Worm (Caenorhabditis elegans) whole organism, L4 larva: ENCODE measurements around the gene T10B10.4.

Source experiments
- F37D6.2 ChIP-seq: sonication (generic microtip); optimal IDR thresholded peaks from 2 replicates; lab custom pipeline; 2016; ENCODE audit warnings: mild to moderate bottlenecking, missing genetic modification characterization, missing compliant biosample characterization
- F44E2.7 ChIP-seq: fragments of 200-800 bp; sonication (Bioruptor generic); IDR thresholded peaks from 2 replicates; pipeline ENCODE4 v2.1.2; 2022; ENCODE audit warnings: missing genetic modification characterization, missing compliant biosample characterization
- R02D3.7 ChIP-seq: fragments of 150-350 bp; sonication (generic microtip); optimal IDR thresholded peaks from 3 replicates; lab custom pipeline; 2014; ENCODE audit warnings: missing biosample characterization, missing genetic modification characterization
- T26A8.4 ChIP-seq: fragments of 200-800 bp; sonication (Bioruptor generic); IDR thresholded peaks from 2 replicates; pipeline ENCODE4 v1.3.6; 2022; ENCODE audit warnings: missing genetic modification characterization, missing compliant biosample characterization
- Y105C5A.15 ChIP-seq: fragments of 200-800 bp; sonication (Bioruptor generic); IDR thresholded peaks from 2 replicates; pipeline ENCODE4 v1.3.6; 2022; ENCODE audit warnings: missing genetic modification characterization, missing compliant biosample characterization
- Y5F2A.4 ChIP-seq: fragments of 200-800 bp; sonication (Bioruptor generic); optimal IDR thresholded peaks from 2 replicates; lab custom pipeline; 2018; ENCODE audit warnings: mild to moderate bottlenecking, missing genetic modification characterization, missing compliant biosample characterization
- Y75B8A.6 ChIP-seq: fragments of 200-800 bp; sonication (Bioruptor generic); IDR thresholded peaks from 2 replicates; pipeline ENCODE4 v1.3.6; 2022; ENCODE audit warnings: missing genetic modification reagents, missing genetic modification characterization, missing compliant biosample characterization
- aha-1 ChIP-seq: fragments of 150-350 bp; peaks from one replicate; lab custom pipeline; 2014; ENCODE audit warnings: missing biosample characterization, missing genetic modification characterization
- ama-1 ChIP-seq: fragments of 150-350 bp; optimal IDR thresholded peaks from 2 replicates; lab custom pipeline; 2014; ENCODE audit warnings: inconsistent platforms, mixed read lengths
- attf-4 ChIP-seq: sonication (generic microtip); optimal IDR thresholded peaks from 3 replicates; lab custom pipeline; 2017; ENCODE audit warnings: missing biosample characterization, missing genetic modification characterization
- ceh-32 ChIP-seq: sonication (generic microtip); optimal IDR thresholded peaks from 2 replicates; lab custom pipeline; 2016; ENCODE audit warnings: mild to moderate bottlenecking, missing genetic modification characterization, missing compliant biosample characterization; ENCODE audit not compliant: poor library complexity
- ceh-44 ChIP-seq: fragments of 200-800 bp; sonication (Bioruptor generic); IDR thresholded peaks from 2 replicates; pipeline ENCODE4 v1.3.6; 2022; ENCODE audit warnings: missing genetic modification reagents, missing genetic modification characterization, missing compliant biosample characterization
- ceh-62 ChIP-seq: sonication (generic microtip); optimal IDR thresholded peaks from 2 replicates; lab custom pipeline; 2017; ENCODE audit warnings: missing biosample characterization, missing genetic modification characterization
- ceh-82 ChIP-seq: sonication (generic microtip); optimal IDR thresholded peaks from 2 replicates; lab custom pipeline; 2017; ENCODE audit warnings: missing biosample characterization, missing genetic modification characterization
- cey-2 ChIP-seq: sonication (generic microtip); optimal IDR thresholded peaks from 3 replicates; lab custom pipeline; 2017; ENCODE audit warnings: missing genetic modification characterization, mild to moderate bottlenecking, missing compliant biosample characterization, antibody characterized with exemption, borderline replicate concordance; ENCODE audit not compliant: insufficient read depth
- ctbp-1 ChIP-seq: fragments of 200-800 bp; sonication (Bioruptor generic); IDR thresholded peaks from 2 replicates; pipeline ENCODE4 v1.3.6; 2022; ENCODE audit warnings: missing genetic modification reagents, missing genetic modification characterization, missing compliant biosample characterization
- daf-12 ChIP-seq: fragments of 150-350 bp; optimal IDR thresholded peaks from 2 replicates; lab custom pipeline; 2014; ENCODE audit warnings: missing biosample characterization, missing genetic modification reagents, missing genetic modification characterization
- dmd-8 ChIP-seq: fragments of 200-800 bp; sonication (Bioruptor generic); IDR thresholded peaks from 2 replicates; pipeline ENCODE4 v1.3.6; 2022; ENCODE audit warnings: missing genetic modification characterization, missing compliant biosample characterization
- egl-27 ChIP-seq: sonication (generic microtip); optimal IDR thresholded peaks from 3 replicates; lab custom pipeline; 2017; ENCODE audit warnings: missing biosample characterization, missing genetic modification reagents, missing genetic modification characterization
- fkh-10 ChIP-seq: fragments of 150-350 bp; optimal IDR thresholded peaks from 2 replicates; lab custom pipeline; 2014; ENCODE audit warnings: missing biosample characterization, missing genetic modification reagents, missing genetic modification characterization
- fos-1 ChIP-seq: fragments of 150-350 bp; optimal IDR thresholded peaks from 2 replicates; lab custom pipeline; 2014; ENCODE audit warnings: missing biosample characterization, missing genetic modification characterization
- gei-8 ChIP-seq: fragments of 200-800 bp; sonication (Bioruptor generic); optimal IDR thresholded peaks from 2 replicates; lab custom pipeline; 2018; ENCODE audit warnings: mild to moderate bottlenecking, missing genetic modification characterization, missing compliant biosample characterization
- hlh-11 ChIP-seq: fragments of 200-800 bp; sonication (Bioruptor generic); optimal IDR thresholded peaks from 2 replicates; lab custom pipeline; 2018; ENCODE audit warnings: mild to moderate bottlenecking, missing genetic modification characterization, missing compliant biosample characterization
- hmg-1.1 ChIP-seq: fragments of 200-800 bp; sonication (Bioruptor generic); IDR thresholded peaks from 2 replicates; pipeline ENCODE4 v1.3.6; 2022; ENCODE audit warnings: missing genetic modification reagents, missing genetic modification characterization, missing compliant biosample characterization
- lin-1 ChIP-seq: fragments of 200-800 bp; sonication (Bioruptor generic); IDR thresholded peaks from 2 replicates; pipeline ENCODE4 v1.3.6; 2022; ENCODE audit warnings: missing genetic modification reagents, missing genetic modification characterization, missing compliant biosample characterization
- lin-29 ChIP-seq: fragments of 200-800 bp; sonication (Bioruptor generic); IDR thresholded peaks from 2 replicates; pipeline ENCODE4 v1.3.6; 2022; ENCODE audit warnings: missing genetic modification reagents, missing genetic modification characterization, missing compliant biosample characterization
- lin-39 ChIP-seq: fragments of 150-350 bp; optimal IDR thresholded peaks from 2 replicates; lab custom pipeline; 2014; ENCODE audit warnings: missing biosample characterization, missing genetic modification reagents, missing genetic modification characterization
- madf-5 ChIP-seq, 2 experiments: fragments of 200-800 bp; sonication (Bioruptor generic); IDR thresholded peaks; 2 replicates each; pipeline ENCODE4 v1.3.6; 2022; ENCODE audit warnings: missing compliant biosample characterization in 2 of 2, missing genetic modification characterization in 2 of 2
- mdl-1 ChIP-seq, 2 experiments: fragments of 150-350 bp in 1 of 2; sonication (generic microtip) in 1 of 2; optimal IDR thresholded peaks; 2 replicates each; lab custom pipeline; 2014 to 2017; ENCODE audit warnings: missing biosample characterization in 2 of 2, missing genetic modification characterization in 2 of 2
- mdt-29 ChIP-seq: fragments of 200-800 bp; sonication (Bioruptor generic); IDR thresholded peaks from 2 replicates; pipeline ENCODE4 v1.3.6; 2022; ENCODE audit warnings: missing genetic modification reagents, missing genetic modification characterization, missing compliant biosample characterization
- mep-1 ChIP-seq: fragments of 150-350 bp; sonication (generic microtip); optimal IDR thresholded peaks from 3 replicates; lab custom pipeline; 2014; ENCODE audit warnings: missing biosample characterization, missing genetic modification characterization
- mxl-3 ChIP-seq: fragments of 200-800 bp; sonication (Bioruptor generic); optimal IDR thresholded peaks from 2 replicates; lab custom pipeline; 2018; ENCODE audit warnings: mild to moderate bottlenecking, missing genetic modification characterization, missing compliant biosample characterization
- nhr-10 ChIP-seq: fragments of 150-350 bp; optimal IDR thresholded peaks from 2 replicates; lab custom pipeline; 2014; ENCODE audit warnings: missing biosample characterization, missing genetic modification characterization
- nhr-102 ChIP-seq: sonication (generic microtip); optimal IDR thresholded peaks from 2 replicates; lab custom pipeline; 2016; ENCODE audit warnings: mild to moderate bottlenecking, missing genetic modification characterization, moderate library complexity, missing compliant biosample characterization
- nhr-237 ChIP-seq: sonication (generic microtip); optimal IDR thresholded peaks from 2 replicates; lab custom pipeline; 2017; ENCODE audit warnings: missing biosample characterization, missing genetic modification characterization
- nhr-28 ChIP-seq: fragments of 150-350 bp; optimal IDR thresholded peaks from 2 replicates; lab custom pipeline; 2014; ENCODE audit warnings: missing biosample characterization, missing genetic modification characterization
- nhr-42 ChIP-seq: fragments of 200-800 bp; sonication (Bioruptor generic); IDR thresholded peaks from 2 replicates; pipeline ENCODE4 v1.3.6; 2022; ENCODE audit warnings: missing genetic modification characterization, missing compliant biosample characterization
- nhr-76 ChIP-seq: fragments of 150-350 bp; optimal IDR thresholded peaks from 2 replicates; lab custom pipeline; 2014; ENCODE audit warnings: missing biosample characterization, missing genetic modification characterization
- rbr-2 ChIP-seq: sonication (generic microtip); optimal IDR thresholded peaks from 2 replicates; lab custom pipeline; 2016; ENCODE audit warnings: missing genotype, missing genetic modification characterization, missing compliant biosample characterization
- sdz-12 ChIP-seq: fragments of 200-800 bp; sonication (Bioruptor generic); optimal IDR thresholded peaks from 2 replicates; lab custom pipeline; 2018; ENCODE audit warnings: mild to moderate bottlenecking, missing genetic modification characterization, missing compliant biosample characterization
- set-16 ChIP-seq: fragments of 200-800 bp; sonication (Bioruptor generic); IDR thresholded peaks from 2 replicates; pipeline ENCODE4 v1.3.6; 2022; ENCODE audit warnings: missing genetic modification reagents, missing genetic modification characterization, missing compliant biosample characterization
- snpc-1.2 ChIP-seq: fragments of 200-800 bp; sonication (Bioruptor generic); IDR thresholded peaks from 2 replicates; pipeline ENCODE4 v1.3.6; 2022; ENCODE audit warnings: missing genetic modification reagents, missing genetic modification characterization, missing compliant biosample characterization
- snpc-4 ChIP-seq: fragments of 150-350 bp; optimal IDR thresholded peaks from 2 replicates; lab custom pipeline; 2014; ENCODE audit warnings: missing biosample characterization, missing genetic modification characterization
- spr-1 ChIP-seq: sonication (generic microtip); optimal IDR thresholded peaks from 2 replicates; lab custom pipeline; 2016; ENCODE audit warnings: mild to moderate bottlenecking, missing genetic modification characterization, missing compliant biosample characterization
- spr-3 ChIP-seq: fragments of 200-800 bp; sonication (Bioruptor generic); optimal IDR thresholded peaks from 2 replicates; lab custom pipeline; 2018; ENCODE audit warnings: mild to moderate bottlenecking, missing genetic modification characterization, missing compliant biosample characterization
- tag-97 ChIP-seq: fragments of 200-800 bp; sonication (Bioruptor generic); IDR thresholded peaks from 2 replicates; pipeline ENCODE4 v1.3.6; 2022; ENCODE audit warnings: missing genetic modification characterization, missing compliant biosample characterization
- unc-130 ChIP-seq: sonication (generic microtip); optimal IDR thresholded peaks from 2 replicates; lab custom pipeline; 2016; ENCODE audit warnings: missing genetic modification reagents, missing genetic modification characterization, missing compliant biosample characterization
- unc-39 ChIP-seq: sonication (generic microtip); optimal IDR thresholded peaks from 2 replicates; lab custom pipeline; 2017; ENCODE audit warnings: missing biosample characterization, missing genetic modification characterization

T10B10.4 gene

ce11 chrX:15175211-15175610 lies 14.7 kb upstream of the T10B10.4 start:
- TF ChIP-seq mxl-3 (GFP tag; lab: Kevin White, UChicago): no peak
- TF ChIP-seq aha-1: peak; percentile 37
- no peak for TF ChIP-seq Y5F2A.4 (GFP tag; lab: Kevin White, UChicago)
- TF ChIP-seq ceh-82 (tag; lab: Kevin White, UChicago): no peak
- TF ChIP-seq unc-39: no peak
- peak; percentile 83 for TF ChIP-seq set-16 (GFP tag; lab: Robert Waterston, UW)
- TF ChIP-seq Y75B8A.6 (GFP tag; lab: Robert Waterston, UW): no peak
- TF ChIP-seq ctbp-1 (GFP tag; lab: Robert Waterston, UW): no peak
- no peak for TF ChIP-seq nhr-102
- no peak for TF ChIP-seq nhr-28 (tag; lab: Kevin White, UChicago)

ce11 chrX:15176431-15176911 lies 13.5 kb upstream of the T10B10.4 start, which contains the start of gene col-41:
Gene col-41 (minus strand): TSS chrX:15176481.
- peak in 1 of 2 experiments; percentile 25 for TF ChIP-seq mdl-1 (tag; optimal IDR thresholded peaks at IDR 0.05; lab: Kevin White, UChicago)
- TF ChIP-seq hlh-11: peak; percentile 9
- TF ChIP-seq mep-1: no peak
- no peak for TF ChIP-seq madf-5 (GFP tag; IDR thresholded peaks at IDR 0.05; lab: Robert Waterston, UW)
- TF ChIP-seq nhr-28 (tag; lab: Kevin White, UChicago): no peak
- TF ChIP-seq, all 104 proteins: peak for 2

ce11 chrX:15181454-15181853 lies 8.5 kb upstream of the T10B10.4 start, which contains the start of gene pkhm-2:
Gene pkhm-2 (minus strand): TSS chrX:15181465.
- no peak for TF ChIP-seq unc-130 (GFP tag; lab: Kevin White, UChicago)
- no peak for TF ChIP-seq lin-39 (tag; lab: Kevin White, UChicago)
- TF ChIP-seq nhr-76 (tag; lab: Kevin White, UChicago): no peak
- TF ChIP-seq R02D3.7 (tag; lab: Kevin White, UChicago): no peak
- no peak for TF ChIP-seq cey-2
- TF ChIP-seq egl-27: no peak
- no peak for TF ChIP-seq ama-1 (lab: Kevin White, UChicago)
- peak; percentile 44 for TF ChIP-seq snpc-4 (tag; lab: Kevin White, UChicago)
- TF ChIP-seq nhr-10 (tag; lab: Kevin White, UChicago): no peak
- peak; percentile 66; the same call in 1 of the 2 replicates for TF ChIP-seq F44E2.7
- TF ChIP-seq Y105C5A.15 (GFP tag; lab: Robert Waterston, UW): no peak
- TF ChIP-seq snpc-1.2: no peak
- TF ChIP-seq tag-97 (GFP tag; lab: Robert Waterston, UW): no peak
- TF ChIP-seq Y75B8A.6 (GFP tag; lab: Robert Waterston, UW): no peak
- peak; percentile 94 for TF ChIP-seq hmg-1.1 (GFP tag; lab: Robert Waterston, UW)
- peak; percentile 26 for TF ChIP-seq gei-8 (GFP tag; lab: Kevin White, UChicago)
- peak; percentile 68; the same call in 1 of the 2 replicates for TF ChIP-seq nhr-42 (GFP tag; lab: Robert Waterston, UW)
- peak; percentile 90 for TF ChIP-seq spr-1 (tag; lab: Kevin White, UChicago)
- no peak for TF ChIP-seq ceh-62 (tag; lab: Kevin White, UChicago)
- no peak for TF ChIP-seq dmd-8 (GFP tag; lab: Robert Waterston, UW)
- TF ChIP-seq ceh-44: no peak
- no peak for TF ChIP-seq nhr-237
- TF ChIP-seq attf-4: no peak
- TF ChIP-seq ctbp-1 (GFP tag; lab: Robert Waterston, UW): peak; percentile 78
- peak; percentile 63 for TF ChIP-seq mdt-29 (GFP tag; lab: Robert Waterston, UW)
- peak; percentile 84 for TF ChIP-seq spr-3 (GFP tag; lab: Kevin White, UChicago)
- TF ChIP-seq rbr-2 (tag; lab: Kevin White, UChicago): peak; percentile 92
- peak; percentile 82 for TF ChIP-seq lin-1 (GFP tag; lab: Robert Waterston, UW)
- peak; percentile 93 for TF ChIP-seq T26A8.4 (GFP tag; lab: Robert Waterston, UW)
- TF ChIP-seq lin-29 (GFP tag; lab: Robert Waterston, UW): 0 out of 2 replicates have a peak, but pooled peaks have one; percentile 11
- no peak for TF ChIP-seq sdz-12 (GFP tag; lab: Kevin White, UChicago)
- peak; percentile 34 for TF ChIP-seq ceh-32
- TF ChIP-seq daf-12 (tag; lab: Kevin White, UChicago): no peak
- peak; percentile 95 for TF ChIP-seq nhr-102
- peak; percentile 84 for TF ChIP-seq F37D6.2 (tag; lab: Kevin White, UChicago)
- peak; percentile 96 for TF ChIP-seq hlh-11
- peak; percentile 11 for TF ChIP-seq fkh-10 (GFP tag; lab: Kevin White, UChicago)
- TF ChIP-seq fos-1 (tag; lab: Kevin White, UChicago): no peak
- TF ChIP-seq ceh-82 (tag; lab: Kevin White, UChicago): no peak
